Fruit fly (Drosophila melanogaster) S2 (cell line): ENCODE measurements around the gene Gapvd1.

Experiments
- CG8478 ChIP-seq: fragments of >200 bp; optimal IDR thresholded peaks from 2 replicates; lab custom pipeline; 2018
- CTCF ChIP-seq, 2 experiments: fragments of >200 bp; optimal IDR thresholded peaks; 2 replicates each; lab custom pipeline; 2018

Gapvd1 gene

DNA sequence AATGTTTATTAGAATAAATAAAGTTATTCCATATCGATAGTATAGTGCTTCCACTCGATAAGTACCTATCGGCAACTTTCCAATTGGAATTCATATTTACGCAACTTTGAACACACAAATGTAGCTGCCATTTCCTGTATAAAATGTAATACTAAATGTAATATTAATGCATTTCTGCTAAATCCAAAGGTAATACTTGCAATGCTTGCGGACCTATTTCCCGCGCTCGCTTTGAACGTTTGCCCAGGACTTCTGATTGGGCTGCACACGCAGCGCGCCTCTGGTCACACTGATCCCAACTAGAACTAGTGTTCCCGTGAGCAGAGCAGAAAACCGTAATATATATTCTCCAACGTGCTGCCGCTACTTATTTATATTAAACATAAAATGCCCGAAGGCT, 44.2 kb downstream of the Gapvd1 start, which contains the start of gene dlg1:
dlg1 (plus strand) TSS at position 292 of the 400 bp plus-strand sequence.
- TF ChIP-seq CTCF (optimal IDR thresholded peaks at IDR 0.05; lab: Kevin White, UChicago) (no peak), CG8478 (lab: Kevin White, UChicago) (no peak)

DNA sequence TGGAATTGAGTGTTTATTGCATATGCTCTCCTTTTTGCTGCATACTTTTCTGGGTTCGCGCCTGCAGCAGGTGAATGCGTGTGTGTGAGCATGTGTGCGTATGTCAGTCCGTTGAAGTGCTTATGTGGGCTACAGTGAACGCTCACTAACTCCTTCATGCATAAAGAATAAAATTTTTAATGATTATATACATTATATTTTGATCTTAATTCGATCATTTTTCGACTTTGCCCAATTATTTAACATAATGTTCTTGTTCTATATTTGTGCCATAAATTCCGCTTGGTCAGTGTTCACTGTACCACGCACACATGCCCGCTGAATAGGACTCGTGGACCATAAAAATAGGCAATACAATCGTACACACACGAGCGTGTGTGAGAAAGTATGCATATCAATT, 45.6 kb downstream of the Gapvd1 start:
- TF ChIP-seq CG8478 (lab: Kevin White, UChicago) (no peak), CTCF (optimal IDR thresholded peaks at IDR 0.05; lab: Kevin White, UChicago) (no peak)

DNA sequence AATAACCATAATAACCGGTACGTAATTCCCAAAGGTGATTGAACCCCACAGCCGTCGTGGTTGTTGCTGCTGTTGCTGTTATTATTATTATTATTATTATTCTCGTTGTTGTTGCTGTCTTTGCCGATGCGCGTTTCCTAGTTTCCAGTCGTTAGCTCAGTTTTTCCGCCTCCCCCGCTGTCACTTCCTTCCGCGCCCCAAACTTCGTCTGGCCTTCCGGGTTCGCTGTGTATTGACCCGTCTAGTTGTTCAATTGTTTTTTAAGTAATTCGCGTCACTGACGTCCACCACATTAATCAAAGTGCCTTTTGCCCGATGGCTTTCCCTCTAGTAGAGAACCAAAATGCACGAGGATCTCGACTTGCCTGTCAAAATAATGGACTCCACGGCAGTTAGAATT, 46.4 kb downstream of the Gapvd1 start:
- TF ChIP-seq CTCF (optimal IDR thresholded peaks at IDR 0.05; lab: Kevin White, UChicago) = no peak
- no peak for TF ChIP-seq CG8478 (lab: Kevin White, UChicago)

DNA sequence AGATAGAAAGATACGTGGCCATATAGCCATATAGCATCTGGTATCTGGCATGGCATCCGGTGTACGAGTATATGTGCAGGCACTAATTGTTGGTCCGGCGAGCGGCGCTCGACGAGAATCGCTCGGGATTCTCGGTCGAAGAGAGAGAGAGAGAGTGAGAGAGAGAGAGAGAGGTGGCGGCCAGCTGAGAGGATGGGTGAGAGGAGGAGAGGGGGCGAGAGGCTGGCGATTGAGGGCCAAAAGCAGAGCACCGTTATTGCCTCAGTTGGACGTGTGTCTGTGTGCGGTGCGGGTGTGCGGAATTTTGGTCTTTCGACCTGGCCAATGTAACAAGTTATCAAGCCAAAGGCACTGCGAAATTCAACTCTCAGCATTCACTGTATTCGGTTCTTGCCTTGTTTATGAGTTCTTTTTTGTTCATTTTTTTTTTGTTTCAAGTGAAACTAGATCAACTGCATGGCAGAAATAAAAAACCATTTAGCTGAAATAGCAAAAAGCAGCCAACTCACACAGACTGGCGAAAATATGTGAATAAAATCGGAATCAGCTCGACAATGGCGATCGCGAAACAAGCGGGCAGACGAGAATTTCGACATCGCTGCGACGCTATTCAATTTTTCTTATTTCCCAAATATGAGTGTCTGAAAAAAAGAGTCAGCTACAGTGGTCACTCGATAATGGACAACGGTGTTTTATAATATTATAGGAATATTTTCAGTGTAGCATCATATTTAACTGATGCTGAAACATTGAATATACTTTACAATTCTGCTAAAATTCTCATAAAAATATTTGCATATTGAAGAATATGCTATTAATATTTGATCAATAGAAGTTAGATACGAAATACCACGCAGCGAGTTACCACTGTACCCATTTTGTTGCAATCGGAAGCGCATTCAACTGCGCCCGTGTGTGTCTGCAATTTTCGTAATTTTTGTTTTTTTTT, 47.9 kb downstream of the Gapvd1 start:
- TF ChIP-seq CG8478 (lab: Kevin White, UChicago) (no peak), CTCF (optimal IDR thresholded peaks at IDR 0.05; lab: Kevin White, UChicago) (no peak)

DNA sequence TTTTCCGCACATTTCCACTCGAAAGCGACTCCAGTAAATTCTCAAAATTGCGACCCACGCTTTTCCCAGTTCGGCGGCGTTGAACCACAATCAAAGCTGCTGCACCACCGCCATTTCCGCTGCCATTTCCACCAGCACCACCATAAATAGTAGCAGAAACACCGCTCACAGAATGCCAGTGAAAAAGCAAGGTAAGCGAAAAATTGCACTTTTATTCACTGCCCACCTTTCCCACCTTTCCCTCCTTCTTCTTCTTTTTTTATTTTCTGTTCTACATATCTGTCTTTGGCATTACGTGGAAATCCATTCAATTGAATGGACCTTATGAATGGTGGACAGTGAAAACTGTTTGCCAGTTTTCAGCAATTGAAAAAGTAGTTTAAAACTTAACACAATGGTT, 49.1 kb downstream of the Gapvd1 start:
- TF ChIP-seq CG8478 (lab: Kevin White, UChicago) (no peak), CTCF (optimal IDR thresholded peaks at IDR 0.05; lab: Kevin White, UChicago) (no peak)

DNA sequence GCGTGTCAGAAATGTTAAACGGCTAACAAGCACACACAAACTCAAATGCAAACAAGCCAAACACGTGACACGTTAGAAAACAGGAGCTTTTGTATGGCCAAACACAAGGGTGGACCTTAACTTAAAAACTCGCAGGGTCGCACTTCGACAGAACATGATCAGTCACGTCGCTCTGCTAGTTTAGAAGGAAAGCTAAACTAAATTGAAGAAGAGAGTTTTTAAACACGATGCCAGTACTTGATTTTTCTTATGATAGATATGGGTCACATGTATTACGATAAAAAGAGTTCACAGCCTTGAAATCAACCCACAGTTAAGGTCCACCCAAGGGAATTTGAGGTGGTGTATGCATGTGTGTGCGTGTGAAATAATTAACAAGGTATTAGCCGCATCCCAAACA, 53.2 kb downstream of the Gapvd1 start:
- TF ChIP-seq CG8478 (lab: Kevin White, UChicago) = no peak
- no peak for TF ChIP-seq CTCF (optimal IDR thresholded peaks at IDR 0.05; lab: Kevin White, UChicago)

DNA sequence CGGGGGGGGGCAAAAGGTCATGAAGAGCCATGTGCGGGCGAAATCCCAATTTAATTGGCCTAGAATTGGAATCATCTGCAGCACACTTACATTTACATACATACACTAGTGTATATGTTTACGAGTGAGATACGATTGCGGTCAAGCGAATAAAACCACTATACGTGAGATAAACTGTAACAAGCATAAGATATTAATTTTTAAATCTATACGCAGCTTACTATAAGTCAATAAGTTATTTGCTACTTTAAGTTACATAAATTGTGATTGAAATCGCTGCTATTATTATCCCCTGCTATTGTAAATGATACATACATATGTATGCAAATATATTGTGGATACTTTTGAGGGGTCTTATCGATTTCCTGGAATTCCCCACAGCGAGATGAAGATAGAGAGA, 54.0 kb downstream of the Gapvd1 start:
- TF ChIP-seq CTCF (optimal IDR thresholded peaks at IDR 0.05; lab: Kevin White, UChicago) (no peak), CG8478 (lab: Kevin White, UChicago) (no peak)

DNA sequence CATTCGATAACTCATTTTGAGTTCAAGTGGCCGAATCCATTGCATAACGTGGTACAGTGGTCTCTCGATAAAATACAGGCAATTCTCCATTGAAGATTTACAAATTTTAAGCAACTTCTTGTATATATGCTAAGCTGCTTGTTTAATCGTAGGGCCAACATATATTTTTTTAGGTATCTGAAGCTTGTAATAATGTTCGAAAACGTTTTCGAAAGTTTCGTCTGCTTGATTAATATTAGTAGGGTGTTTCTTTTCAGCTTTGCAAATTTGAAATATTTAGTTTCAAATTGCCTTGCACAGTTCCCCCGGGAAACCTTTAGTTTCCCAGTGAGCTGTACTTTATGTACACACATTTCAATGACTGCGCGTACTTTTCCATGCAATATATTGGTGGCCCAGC, 54.6 kb downstream of the Gapvd1 start:
- TF ChIP-seq CG8478 (lab: Kevin White, UChicago) (no peak), CTCF (optimal IDR thresholded peaks at IDR 0.05; lab: Kevin White, UChicago) (no peak)

DNA sequence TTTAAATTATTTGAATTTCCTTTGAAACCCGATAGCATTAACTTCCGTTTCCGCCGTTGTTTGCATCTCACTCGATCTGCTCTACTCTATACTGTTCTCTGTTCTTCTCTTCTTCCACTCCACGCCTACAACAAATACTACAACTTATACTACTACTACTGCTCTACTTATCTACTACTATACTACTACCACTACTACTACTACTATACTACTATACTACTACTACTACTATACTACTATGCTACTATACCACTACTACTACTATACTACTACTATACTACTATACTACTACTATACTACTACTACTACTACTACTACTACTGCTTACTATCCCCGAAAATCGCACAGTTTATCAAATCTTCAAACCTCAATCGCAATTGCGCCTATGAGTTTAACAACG, 57.4 kb downstream of the Gapvd1 start:
- no peak for TF ChIP-seq CTCF (optimal IDR thresholded peaks at IDR 0.05; lab: Kevin White, UChicago)
- TF ChIP-seq CG8478 (lab: Kevin White, UChicago) = no peak

DNA sequence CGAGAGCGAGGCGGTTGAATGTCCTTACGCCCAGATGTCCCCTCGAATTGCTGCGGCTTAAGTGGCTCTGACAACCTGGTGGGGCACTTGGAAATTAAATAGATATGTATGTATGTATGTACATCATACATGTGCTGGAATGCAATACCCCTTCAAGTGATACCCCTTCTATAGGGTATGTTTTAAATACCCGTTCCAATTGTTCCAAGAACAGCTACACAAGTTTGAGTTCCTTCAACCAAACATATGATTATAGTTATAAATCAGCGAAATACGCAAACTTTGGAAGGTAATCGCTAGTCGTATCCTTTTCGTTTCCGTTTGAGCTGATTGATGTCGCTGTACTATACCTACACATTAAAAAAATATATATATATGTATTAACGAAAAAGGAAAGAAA, 58.3 kb downstream of the Gapvd1 start:
- no peak for TF ChIP-seq CTCF (optimal IDR thresholded peaks at IDR 0.05; lab: Kevin White, UChicago)
- no peak for TF ChIP-seq CG8478 (lab: Kevin White, UChicago)
